Fruit fly (Drosophila melanogaster): Measurements from ENCODE around the gene Vps16A.

Gene Vps16A

DNA sequence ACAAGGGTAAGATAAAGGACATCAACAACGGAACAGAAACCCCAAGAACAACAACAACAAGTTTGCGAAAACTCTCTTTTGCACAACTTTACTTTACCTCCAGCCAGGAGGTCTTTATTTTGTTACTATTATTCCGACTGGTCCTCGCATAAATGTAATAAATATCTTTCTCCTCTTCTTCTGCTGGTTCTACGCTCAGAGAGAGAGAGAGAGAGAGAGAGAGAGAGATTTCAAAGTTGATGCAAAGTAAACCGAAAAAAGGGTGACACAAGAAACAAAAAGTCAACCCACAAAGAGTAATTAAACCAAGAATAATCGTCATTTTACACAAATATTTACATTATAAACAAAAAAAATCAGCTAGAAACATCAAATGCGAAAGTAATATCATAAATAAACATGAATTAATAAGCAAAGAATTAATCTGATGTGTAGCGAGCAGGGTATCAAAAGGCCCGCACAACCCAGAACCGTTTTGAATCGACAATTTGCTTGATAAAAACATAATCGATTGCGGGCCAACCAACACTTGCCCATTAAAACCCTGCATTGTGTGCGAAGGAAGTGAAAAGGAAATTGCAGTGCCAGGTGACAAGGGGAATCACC, 36.7 kb upstream of the Vps16A start:
- TF ChIP-seq CG4282 (GFP tag; optimal IDR thresholded peaks at IDR 0.05) = no peak
- TF ChIP-seq CG2712 (tag; optimal IDR thresholded peaks at IDR 0.05) = peak; percentile 22
- TF ChIP-seq tin (GFP tag; optimal IDR thresholded peaks at IDR 0.05) = peak; percentile 5
- TF ChIP-seq CG17568 (GFP tag; optimal IDR thresholded peaks at IDR 0.05) = peak; percentile 24
- TF ChIP-seq gcm (GFP tag; optimal IDR thresholded peaks at IDR 0.05) = peak; percentile 55
- no peak for TF ChIP-seq Sin3A (optimal IDR thresholded peaks at IDR 0.05)
- no peak for TF ChIP-seq CG6854 (GFP tag; optimal IDR thresholded peaks at IDR 0.05)
- TF ChIP-seq D19A (tag; optimal IDR thresholded peaks at IDR 0.05) = peak; percentile 67
- TF ChIP-seq Blimp-1 (GFP tag; optimal IDR thresholded peaks at IDR 0.05) = peak; percentile 46
- peak; percentile 25; the same call in 1 of the 2 replicates for TF ChIP-seq lmd (GFP tag; IDR thresholded peaks at IDR 0.05)
- TF ChIP-seq CG8924 (tag; optimal IDR thresholded peaks at IDR 0.05) = peak; percentile 20
- TF ChIP-seq Xrp1 (GFP tag; IDR thresholded peaks at IDR 0.05) = peak; percentile 54
- peak; percentile 29 for TF ChIP-seq PHDP (tag; optimal IDR thresholded peaks at IDR 0.05)
- peak; percentile 27 for TF ChIP-seq CG30403 (GFP tag; optimal IDR thresholded peaks at IDR 0.05)
- peak; percentile 64 for TF ChIP-seq CG10274 (GFP tag; optimal IDR thresholded peaks at IDR 0.05)
- peak; percentile 2 for TF ChIP-seq CG12155 (GFP tag; optimal IDR thresholded peaks at IDR 0.05)
- peak; percentile 37 for TF ChIP-seq Drgx (GFP tag; IDR thresholded peaks at IDR 0.05)
- TF ChIP-seq tx (GFP tag; optimal IDR thresholded peaks at IDR 0.05) = no peak
- peak; percentile 81 for TF ChIP-seq sens (GFP tag)
- TF ChIP-seq nmo (GFP tag; optimal IDR thresholded peaks at IDR 0.05) = peak; percentile 1
- peak; percentile 36 for TF ChIP-seq Sox102F (GFP tag; optimal IDR thresholded peaks at IDR 0.05)
- TF ChIP-seq CG4820 (GFP tag; optimal IDR thresholded peaks at IDR 0.05) = no peak
- 0 out of 2 replicates have a peak, but pooled peaks have one; percentile 6 for TF ChIP-seq H2.0 (GFP tag; IDR thresholded peaks at IDR 0.05)
- TF ChIP-seq eve (GFP tag; optimal IDR thresholded peaks at IDR 0.05) = peak in 1 of 2 experiments; percentile 10
- TF ChIP-seq Nf-YB (GFP tag; optimal IDR thresholded peaks at IDR 0.05) = peak; percentile 2
- peak; percentile 19 for TF ChIP-seq CG12219 (GFP tag; optimal IDR thresholded peaks at IDR 0.05)
- peak; percentile 2 for TF ChIP-seq CG15514 (GFP tag; optimal IDR thresholded peaks at IDR 0.05)
- TF ChIP-seq Vsx1 (GFP tag; optimal IDR thresholded peaks at IDR 0.05) = peak; percentile 19
- TF ChIP-seq CG6813 (GFP tag; optimal IDR thresholded peaks at IDR 0.05) = peak; percentile 20
- 0 out of 2 replicates have a peak, but pooled peaks have one; percentile 22 for TF ChIP-seq Ada2b (GFP tag; IDR thresholded peaks at IDR 0.05)
- TF ChIP-seq CG3407 (GFP tag; optimal IDR thresholded peaks at IDR 0.05) = peak; percentile 20
- no peak for TF ChIP-seq CG16815 (GFP tag; optimal IDR thresholded peaks at IDR 0.05)
- peak; percentile 16 for TF ChIP-seq CG16863 (GFP tag; optimal IDR thresholded peaks at IDR 0.05)
- TF ChIP-seq Meics (GFP tag; optimal IDR thresholded peaks at IDR 0.05) = peak; percentile 14
- TF ChIP-seq CG4424 (GFP tag; optimal IDR thresholded peaks at IDR 0.05) = peak; percentile 2
- TF ChIP-seq lab (GFP tag; optimal IDR thresholded peaks at IDR 0.05) = peak; percentile 41
- TF ChIP-seq CG7839 (tag; optimal IDR thresholded peaks at IDR 0.05) = peak; percentile 19
- peak; percentile 62 to 77 for TF ChIP-seq Trl (optimal IDR thresholded peaks at IDR 0.05)
- TF ChIP-seq Trl (GFP tag; optimal IDR thresholded peaks at IDR 0.05) = no peak
- no peak for TF ChIP-seq CG17802 (tag; optimal IDR thresholded peaks at IDR 0.05)
- TF ChIP-seq CG11504 (tag; optimal IDR thresholded peaks at IDR 0.05) = peak; percentile 43
- no peak for TF ChIP-seq pan (optimal IDR thresholded peaks at IDR 0.05)
- TF ChIP-seq pan (GFP tag; optimal IDR thresholded peaks at IDR 0.05 in 1 of 2, IDR thresholded peaks at IDR 0.05 in 1 of 2) = peak in 1 of 2 experiments; percentile 28
- peak; percentile 37 for TF ChIP-seq unpg (GFP tag; optimal IDR thresholded peaks at IDR 0.05)
- peak; percentile 7 for TF ChIP-seq CG18599 (GFP tag; optimal IDR thresholded peaks at IDR 0.05)
- TF ChIP-seq BtbVII (GFP tag; optimal IDR thresholded peaks at IDR 0.05) = peak; percentile 2
- peak; percentile 24 to 27 for TF ChIP-seq chif (GFP tag; optimal IDR thresholded peaks at IDR 0.05)
- TF ChIP-seq pum (GFP tag; optimal IDR thresholded peaks at IDR 0.05) = peak; percentile 2
- peak; percentile 5 for TF ChIP-seq Chrac-16 (GFP tag; optimal IDR thresholded peaks at IDR 0.05)
- TF ChIP-seq Six4 (GFP tag; optimal IDR thresholded peaks at IDR 0.05) = peak; percentile 3
